Worm (Caenorhabditis elegans) whole organism, L4 larva: ENCODE results near the gene bcl-11.
A peak's percentile ranks its signal among the peaks of the same experiment; 100 is the strongest.

ENCODE experiments used
- D1046.2 ChIP-seq: fragments of 200-800 bp; sonication (Bioruptor generic); IDR thresholded peaks from 2 replicates; pipeline ENCODE4 v1.3.6; 2022; ENCODE audit warnings: missing genetic modification characterization, missing compliant biosample characterization
- R02D3.7 ChIP-seq: fragments of 150-350 bp; sonication (generic microtip); optimal IDR thresholded peaks from 3 replicates; lab custom pipeline; 2014; ENCODE audit warnings: missing biosample characterization, missing genetic modification characterization
- aha-1 ChIP-seq: fragments of 150-350 bp; peaks from one replicate; lab custom pipeline; 2014; ENCODE audit warnings: missing biosample characterization, missing genetic modification characterization
- aly-2 ChIP-seq: sonication (generic microtip); optimal IDR thresholded peaks from 2 replicates; lab custom pipeline; 2018; ENCODE audit warnings: missing biosample characterization, missing genetic modification characterization
- ama-1 ChIP-seq: fragments of 150-350 bp; optimal IDR thresholded peaks from 2 replicates; lab custom pipeline; 2014; ENCODE audit warnings: inconsistent platforms, mixed read lengths
- attf-4 ChIP-seq: sonication (generic microtip); optimal IDR thresholded peaks from 3 replicates; lab custom pipeline; 2017; ENCODE audit warnings: missing biosample characterization, missing genetic modification characterization
- ceh-32 ChIP-seq: sonication (generic microtip); optimal IDR thresholded peaks from 2 replicates; lab custom pipeline; 2016; ENCODE audit warnings: mild to moderate bottlenecking, missing genetic modification characterization, missing compliant biosample characterization; ENCODE audit not compliant: poor library complexity
- ceh-44 ChIP-seq: fragments of 200-800 bp; sonication (Bioruptor generic); IDR thresholded peaks from 2 replicates; pipeline ENCODE4 v1.3.6; 2022; ENCODE audit warnings: missing genetic modification reagents, missing genetic modification characterization, missing compliant biosample characterization
- ces-1 ChIP-seq: fragments of 150-350 bp; sonication (generic microtip); optimal IDR thresholded peaks from 4 replicates; lab custom pipeline; 2014; ENCODE audit warnings: missing biosample characterization, missing genetic modification reagents, missing genetic modification characterization
- daf-8 ChIP-seq: fragments of 200-800 bp; sonication (Bioruptor generic); IDR thresholded peaks from 2 replicates; pipeline ENCODE4 v1.3.6; 2022; ENCODE audit warnings: missing genetic modification characterization, missing compliant biosample characterization
- dmd-6 ChIP-seq: fragments of 200-800 bp; sonication (Bioruptor generic); IDR thresholded peaks from 2 replicates; pipeline ENCODE4 v1.3.6; 2022; ENCODE audit warnings: missing genetic modification reagents, missing genetic modification characterization, missing compliant biosample characterization
- dmd-9 ChIP-seq: fragments of 200-800 bp; sonication (Bioruptor generic); IDR thresholded peaks from 2 replicates; pipeline ENCODE4 v1.3.6; 2022; ENCODE audit warnings: missing genetic modification reagents, missing genetic modification characterization, missing compliant biosample characterization
- egl-43 ChIP-seq: fragments of 200-800 bp; sonication (Bioruptor generic); IDR thresholded peaks from 2 replicates; pipeline ENCODE4 v1.3.6; 2022; ENCODE audit warnings: missing genetic modification reagents, missing genetic modification characterization, missing compliant biosample characterization
- fkh-10 ChIP-seq: fragments of 150-350 bp; optimal IDR thresholded peaks from 2 replicates; lab custom pipeline; 2014; ENCODE audit warnings: missing biosample characterization, missing genetic modification reagents, missing genetic modification characterization
- fos-1 ChIP-seq: fragments of 150-350 bp; optimal IDR thresholded peaks from 2 replicates; lab custom pipeline; 2014; ENCODE audit warnings: missing biosample characterization, missing genetic modification characterization
- hlh-30 ChIP-seq: sonication (generic microtip); optimal IDR thresholded peaks from 2 replicates; lab custom pipeline; 2017; ENCODE audit warnings: antibody characterized with exemption, mild to moderate bottlenecking, missing genetic modification characterization, missing compliant biosample characterization; ENCODE audit not compliant: insufficient read depth
- lim-7 ChIP-seq: fragments of 200-800 bp; sonication (Bioruptor generic); IDR thresholded peaks from 2 replicates; pipeline ENCODE4 v1.3.6; 2022; ENCODE audit warnings: missing genetic modification characterization, missing compliant biosample characterization
- lin-13 ChIP-seq: fragments of 150-350 bp; optimal IDR thresholded peaks from 2 replicates; lab custom pipeline; 2014; ENCODE audit warnings: missing biosample characterization, missing genetic modification reagents, missing genetic modification characterization
- lin-29 ChIP-seq: fragments of 200-800 bp; sonication (Bioruptor generic); IDR thresholded peaks from 2 replicates; pipeline ENCODE4 v1.3.6; 2022; ENCODE audit warnings: missing genetic modification reagents, missing genetic modification characterization, missing compliant biosample characterization
- madf-5 ChIP-seq, 2 experiments: fragments of 200-800 bp; sonication (Bioruptor generic); IDR thresholded peaks; 2 replicates each; pipeline ENCODE4 v1.3.6; 2022; ENCODE audit warnings: missing compliant biosample characterization in 2 of 2, missing genetic modification characterization in 2 of 2
- mes-2 ChIP-seq: sonication (generic microtip); optimal IDR thresholded peaks from 2 replicates; lab custom pipeline; 2016; ENCODE audit warnings: missing genotype, mild to moderate bottlenecking, missing genetic modification characterization, missing compliant biosample characterization; ENCODE audit not compliant: poor library complexity, severe bottlenecking
- nhr-111 ChIP-seq: fragments of 200-800 bp; sonication (Bioruptor generic); optimal IDR thresholded peaks from 2 replicates; lab custom pipeline; 2018; ENCODE audit warnings: mild to moderate bottlenecking, missing genetic modification characterization, missing compliant biosample characterization
- nhr-237 ChIP-seq: sonication (generic microtip); optimal IDR thresholded peaks from 2 replicates; lab custom pipeline; 2017; ENCODE audit warnings: missing biosample characterization, missing genetic modification characterization
- nhr-28 ChIP-seq: fragments of 150-350 bp; optimal IDR thresholded peaks from 2 replicates; lab custom pipeline; 2014; ENCODE audit warnings: missing biosample characterization, missing genetic modification characterization
- nhr-41 ChIP-seq: fragments of 200-800 bp; sonication (Bioruptor generic); IDR thresholded peaks from 2 replicates; pipeline ENCODE4 v1.3.6; 2022; ENCODE audit warnings: missing genetic modification reagents, missing genetic modification characterization, missing compliant biosample characterization
- nhr-42 ChIP-seq: fragments of 200-800 bp; sonication (Bioruptor generic); IDR thresholded peaks from 2 replicates; pipeline ENCODE4 v1.3.6; 2022; ENCODE audit warnings: missing genetic modification characterization, missing compliant biosample characterization
- nhr-48 ChIP-seq: sonication (generic microtip); optimal IDR thresholded peaks from 2 replicates; lab custom pipeline; 2016; ENCODE audit warnings: mild to moderate bottlenecking, missing genetic modification characterization, missing compliant biosample characterization
- nhr-6 ChIP-seq: fragments of 150-350 bp; optimal IDR thresholded peaks from 2 replicates; lab custom pipeline; 2014; ENCODE audit warnings: missing biosample characterization, missing genetic modification characterization
- nhr-77 ChIP-seq: fragments of 150-350 bp; optimal IDR thresholded peaks from 2 replicates; lab custom pipeline; 2014; ENCODE audit warnings: missing biosample characterization, missing genetic modification characterization
- pha-4 ChIP-seq, 2 experiments: fragments of 150-350 bp in 1 of 2; fragments of 200-800 bp in 1 of 2; sonication (Bioruptor generic) in 1 of 2; IDR thresholded peaks in 1 of 2; optimal IDR thresholded peaks in 1 of 2; 2 replicates each; pipeline versions ENCODE4 v1.3.6 to Lab custom; 2014 to 2022; ENCODE audit warnings: missing genetic modification characterization in 2 of 2, missing genetic modification reagents in 2 of 2, missing biosample characterization in 1 of 2, missing compliant biosample characterization in 1 of 2
- php-3 ChIP-seq: fragments of 200-800 bp; sonication (Bioruptor generic); IDR thresholded peaks from 2 replicates; pipeline ENCODE4 v1.3.6; 2022; ENCODE audit warnings: missing genetic modification reagents, missing genetic modification characterization, missing compliant biosample characterization
- pqm-1 ChIP-seq: sonication (generic microtip); optimal IDR thresholded peaks from 2 replicates; lab custom pipeline; 2017; ENCODE audit warnings: missing biosample characterization, missing genetic modification characterization
- set-16 ChIP-seq: fragments of 200-800 bp; sonication (Bioruptor generic); IDR thresholded peaks from 2 replicates; pipeline ENCODE4 v1.3.6; 2022; ENCODE audit warnings: missing genetic modification reagents, missing genetic modification characterization, missing compliant biosample characterization
- skn-1 ChIP-seq: fragments of 150-350 bp; optimal IDR thresholded peaks from 2 replicates; lab custom pipeline; 2014; ENCODE audit warnings: missing biosample characterization, missing genetic modification characterization
- spr-3 ChIP-seq: fragments of 200-800 bp; sonication (Bioruptor generic); optimal IDR thresholded peaks from 2 replicates; lab custom pipeline; 2018; ENCODE audit warnings: mild to moderate bottlenecking, missing genetic modification characterization, missing compliant biosample characterization
- unc-62 ChIP-seq, 3 experiments: fragments of 150-350 bp in 1 of 3; sonication (generic microtip); optimal IDR thresholded peaks in 2 of 3; peaks in 1 of 3; 1 replicate in 1 of 3; 2 replicates in 2 of 3; lab custom pipeline; 2014 to 2017; ENCODE audit warnings: missing biosample characterization in 3 of 3, missing genetic modification characterization in 3 of 3, missing genetic modification reagents in 3 of 3, missing genotype in 1 of 3
- zag-1 ChIP-seq: fragments of 150-350 bp; optimal IDR thresholded peaks from 2 replicates; lab custom pipeline; 2014; ENCODE audit warnings: missing biosample characterization, missing genetic modification characterization
- zip-2 ChIP-seq: fragments of 150-350 bp; optimal IDR thresholded peaks from 2 replicates; lab custom pipeline; 2014; ENCODE audit warnings: missing biosample characterization, missing genetic modification characterization

The bcl-11 gene

DNA sequence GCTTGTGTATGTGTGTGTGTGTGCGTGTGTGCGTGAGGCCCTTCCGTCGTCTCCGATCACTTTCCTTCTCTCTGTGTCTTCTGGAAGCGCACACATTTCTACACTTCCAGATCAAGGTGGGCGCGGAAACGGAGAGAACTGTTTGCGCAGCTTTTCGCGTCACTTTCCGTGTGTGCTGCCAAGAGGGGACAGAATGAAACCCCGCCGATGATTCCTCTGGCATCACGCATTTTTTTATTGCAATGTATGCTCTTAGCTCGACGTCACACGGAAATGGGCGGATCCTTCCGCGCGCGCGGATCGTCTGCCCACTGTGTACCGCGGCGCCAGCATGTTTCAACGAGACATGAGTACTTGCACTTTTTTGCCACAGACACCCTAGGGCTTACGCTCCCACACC, 413 bp upstream of the bcl-11 start:
- TF ChIP-seq nhr-48 (tag; lab: Kevin White, UChicago) (no peak), dmd-6 (0 out of 2 replicates have a peak, but pooled peaks have one; percentile 1), aha-1 (tag; lab: Kevin White, UChicago) (peak; percentile 29), set-16 (peak; percentile 62), egl-43 (0 out of 2 replicates have a peak, but pooled peaks have one; percentile 9)
- TF ChIP-seq, all 104 proteins: peak for 4

DNA sequence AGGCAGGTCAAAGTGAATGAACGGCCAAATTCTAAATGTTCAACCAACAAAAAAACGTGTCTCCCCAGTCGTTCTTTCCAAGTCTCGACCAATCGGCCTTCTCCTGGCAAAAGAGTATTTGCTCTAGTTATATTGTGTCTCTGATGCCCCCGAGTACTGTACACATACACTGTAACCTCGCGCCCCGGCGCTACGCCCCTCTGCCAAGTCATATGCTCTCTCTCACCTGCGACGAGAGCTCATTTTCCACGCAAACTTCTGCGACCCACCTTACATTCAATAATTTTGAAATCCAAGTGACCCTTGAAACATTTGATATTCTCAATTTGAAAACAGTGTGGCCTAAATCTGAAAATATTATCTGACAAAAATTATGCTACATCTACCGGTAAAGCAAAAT, 1.4 kb downstream of the bcl-11 start:
- TF ChIP-seq fkh-10 (GFP tag; lab: Kevin White, UChicago) (no peak), lin-29 (GFP tag; lab: Robert Waterston, UW) (0 out of 2 replicates have a peak, but pooled peaks have one; percentile 50), daf-8 (GFP tag; lab: Robert Waterston, UW) (no peak), hlh-30 (peak; percentile 45), pha-4 (GFP tag; IDR thresholded peaks at IDR 0.05; lab: Robert Waterston, UW) (no peak), pha-4 (tag; optimal IDR thresholded peaks at IDR 0.05; lab: Kevin White, UChicago) (peak; percentile 18), pqm-1 (tag; lab: Kevin White, UChicago) (no peak), egl-43 (no peak), aha-1 (tag; lab: Kevin White, UChicago) (peak; percentile 93), nhr-77 (tag; lab: Kevin White, UChicago) (no peak), R02D3.7 (no peak), nhr-6 (tag; lab: Kevin White, UChicago) (no peak), spr-3 (GFP tag; lab: Kevin White, UChicago) (no peak), attf-4 (tag; lab: Kevin White, UChicago) (no peak), nhr-41 (GFP tag; lab: Robert Waterston, UW) (0 out of 2 replicates have a peak, but pooled peaks have one; percentile 45), nhr-28 (tag; lab: Kevin White, UChicago) (peak; percentile 23), ces-1 (GFP tag; lab: Kevin White, UChicago) (no peak), mes-2 (peak; percentile 5), set-16 (no peak), madf-5 (GFP tag; IDR thresholded peaks at IDR 0.05; lab: Robert Waterston, UW) (no peak)
- TF ChIP-seq, all 104 proteins: peak for 7

DNA sequence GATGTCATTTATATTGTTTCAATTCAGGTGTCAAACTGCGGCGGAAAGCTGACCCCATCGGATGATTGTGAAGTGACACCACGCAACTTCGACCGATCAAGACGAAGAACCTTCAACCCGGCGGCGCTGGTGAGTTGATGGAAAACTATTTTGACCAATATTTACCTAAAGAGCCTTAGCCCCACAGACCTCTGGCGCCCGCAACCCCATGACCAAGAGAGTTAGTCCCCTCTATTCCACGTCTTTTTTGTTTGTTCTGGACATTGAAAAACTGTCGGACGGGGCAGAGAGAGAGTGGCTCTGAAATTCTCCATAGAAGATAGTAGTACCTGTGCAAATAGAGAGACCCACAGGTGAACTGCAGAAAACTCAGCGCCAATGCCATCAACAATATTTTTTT, 2.9 kb downstream of the bcl-11 start:
- TF ChIP-seq lim-7 (GFP tag; lab: Robert Waterston, UW), result no peak
- TF ChIP-seq nhr-6 (tag; lab: Kevin White, UChicago), result no peak
- TF ChIP-seq dmd-9 (GFP tag; lab: Robert Waterston, UW), result no peak
- TF ChIP-seq aly-2, result no peak
- TF ChIP-seq zip-2 (tag; lab: Kevin White, UChicago), result no peak
- no peak for TF ChIP-seq ceh-32
- no peak for TF ChIP-seq php-3 (GFP tag; lab: Robert Waterston, UW)
- no peak for TF ChIP-seq nhr-237 (tag; lab: Kevin White, UChicago)
- no peak for TF ChIP-seq lin-13 (GFP tag; lab: Kevin White, UChicago)
- TF ChIP-seq fos-1, result no peak
- no peak for TF ChIP-seq skn-1
- no peak for TF ChIP-seq hlh-30
- peak in 1 of 2 experiments; percentile 20 for TF ChIP-seq unc-62 (GFP tag; optimal IDR thresholded peaks at IDR 0.05 in 1 of 2; lab: Kevin White, UChicago)
- TF ChIP-seq unc-62 (tag; optimal IDR thresholded peaks at IDR 0.05; lab: Kevin White, UChicago), result no peak
- TF ChIP-seq nhr-111 (GFP tag; lab: Kevin White, UChicago), result no peak
- TF ChIP-seq D1046.2 (GFP tag; lab: Robert Waterston, UW), result no peak
- no peak for TF ChIP-seq ceh-44
- TF ChIP-seq zag-1 (tag; lab: Kevin White, UChicago), result no peak
- TF ChIP-seq pha-4 (GFP tag; IDR thresholded peaks at IDR 0.05; lab: Robert Waterston, UW), result 0 out of 2 replicates have a peak, but pooled peaks have one; percentile 33
- no peak for TF ChIP-seq pha-4 (tag; optimal IDR thresholded peaks at IDR 0.05; lab: Kevin White, UChicago)
- TF ChIP-seq nhr-42, result 0 out of 2 replicates have a peak, but pooled peaks have one; percentile 9
- TF ChIP-seq set-16, result no peak
- TF ChIP-seq pqm-1 (tag; lab: Kevin White, UChicago), result no peak
- no peak for TF ChIP-seq ama-1 (lab: Kevin White, UChicago)
- no peak for TF ChIP-seq nhr-77 (tag; lab: Kevin White, UChicago)
